Fruit fly (Drosophila melanogaster) Kc167 (cell line): Measurements from ENCODE around the gene cv.

Source experiments
- Sin3A ChIP-seq: fragments of >200 bp; optimal IDR thresholded peaks from 2 replicates; lab custom pipeline; 2018; ENCODE audit warnings: missing external identifiers
- h ChIP-seq: fragments of >200 bp; optimal IDR thresholded peaks from 3 replicates; lab custom pipeline; 2018; ENCODE audit warnings: missing external identifiers
- insv ChIP-seq: fragments of >200 bp; optimal IDR thresholded peaks from 3 replicates; lab custom pipeline; 2018; ENCODE audit warnings: missing external identifiers
- psq ChIP-seq: fragments of >200 bp; optimal IDR thresholded peaks from 2 replicates; lab custom pipeline; 2017; ENCODE audit warnings: missing external identifiers
- ttk ChIP-seq: sonication (Bioruptor generic); optimal IDR thresholded peaks from 2 replicates; lab custom pipeline; 2017; ENCODE audit warnings: missing external identifiers

DNA sequence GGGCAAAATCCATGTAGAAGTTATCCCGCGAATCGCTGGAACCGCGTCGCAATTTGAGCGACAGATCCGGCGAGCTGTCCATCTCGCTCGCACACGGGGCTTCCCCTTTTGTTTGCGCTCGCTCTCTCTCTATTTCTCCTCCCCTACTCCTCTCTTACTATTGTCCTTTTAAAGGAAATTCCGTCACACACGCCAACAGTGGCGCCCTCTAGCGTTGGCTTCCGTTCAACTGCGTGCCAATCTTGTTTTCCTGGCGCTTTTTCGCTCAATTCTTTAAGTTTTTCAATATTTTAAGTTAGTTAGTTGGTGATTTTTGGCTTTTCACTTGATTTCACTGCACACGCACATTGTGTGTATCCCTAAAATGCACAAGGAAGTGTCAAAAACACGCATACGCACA is 27.8 kb upstream of the cv start:
- no peak for TF ChIP-seq insv (lab: Kevin White, UChicago)
- TF ChIP-seq Sin3A (lab: Kevin White, UChicago) = no peak
- no peak for TF ChIP-seq psq (lab: Kevin White, UChicago)
- no peak for TF ChIP-seq h (lab: Kevin White, UChicago)
- TF ChIP-seq ttk (lab: Kevin White, UChicago) = no peak
